Fruit fly (Drosophila melanogaster) whole organism, embryonic: Measurements from ENCODE around the gene CG42814.

Experiments used
- Bgb ChIP-seq: fragments of 200-800 bp; sonication (Bioruptor generic); IDR thresholded peaks from 2 replicates; pipeline ENCODE4 v1.3.6; 2022; ENCODE audit warnings: missing biosample characterization, missing genetic modification characterization; ENCODE audit not compliant: partially characterized antibody
- BtbVII ChIP-seq: fragments of 200-800 bp; sonication (Bioruptor generic); optimal IDR thresholded peaks from 3 replicates; lab custom pipeline; 2017; ENCODE audit warnings: missing biosample characterization, mild to moderate bottlenecking, missing genetic modification characterization
- CG10654 ChIP-seq: fragments of 200-800 bp; sonication (Bioruptor generic); optimal IDR thresholded peaks from 2 replicates; lab custom pipeline; 2016; ENCODE audit warnings: missing biosample characterization, missing genetic modification characterization
- CG12219 ChIP-seq: fragments of 200-800 bp; sonication (Bioruptor generic); optimal IDR thresholded peaks from 3 replicates; lab custom pipeline; 2018; ENCODE audit warnings: missing biosample characterization, mild to moderate bottlenecking, missing genetic modification characterization
- CG12769 ChIP-seq: fragments of 200-800 bp; sonication (Bioruptor generic); optimal IDR thresholded peaks from 2 replicates; lab custom pipeline; 2019; ENCODE audit warnings: missing biosample characterization, mild to moderate bottlenecking, missing genetic modification characterization, moderate library complexity
- CG12942 ChIP-seq: fragments of 200-800 bp; sonication (Bioruptor generic); optimal IDR thresholded peaks from 3 replicates; lab custom pipeline; 2016; ENCODE audit warnings: missing biosample characterization, missing genetic modification characterization
- CG13894 ChIP-seq: fragments of 200-800 bp; sonication (Bioruptor generic); optimal IDR thresholded peaks from 3 replicates; lab custom pipeline; 2018; ENCODE audit warnings: missing biosample characterization, mild to moderate bottlenecking, missing genetic modification characterization, moderate library complexity
- CG14441 ChIP-seq: fragments of 200-800 bp; sonication (Bioruptor generic); IDR thresholded peaks from 2 replicates; pipeline ENCODE4 v1.3.6; 2022; ENCODE audit warnings: missing biosample characterization, missing genetic modification characterization
- CG14667 ChIP-seq: fragments of 200-800 bp; sonication (Bioruptor generic); IDR thresholded peaks from 2 replicates; pipeline ENCODE4 v1.3.6; 2022; ENCODE audit warnings: missing biosample characterization, missing genetic modification characterization
- CG15269 ChIP-seq: fragments of 200-800 bp; sonication (Bioruptor generic); optimal IDR thresholded peaks from 2 replicates; lab custom pipeline; 2018; ENCODE audit warnings: missing biosample characterization, mild to moderate bottlenecking, missing genetic modification characterization, moderate library complexity
- CG1603 ChIP-seq: fragments of 200-800 bp; sonication (Bioruptor generic); optimal IDR thresholded peaks from 2 replicates; lab custom pipeline; 2019; ENCODE audit warnings: missing biosample characterization, mild to moderate bottlenecking, missing genetic modification characterization, moderate library complexity
- CG17385 ChIP-seq: fragments of 200-800 bp; sonication (Bioruptor generic); optimal IDR thresholded peaks from 3 replicates; lab custom pipeline; 2018; ENCODE audit warnings: missing biosample characterization, mild to moderate bottlenecking, missing genetic modification characterization
- CG17568 ChIP-seq: fragments of 200-800 bp; sonication (Bioruptor generic); optimal IDR thresholded peaks from 2 replicates; lab custom pipeline; 2018; ENCODE audit warnings: missing biosample characterization, mild to moderate bottlenecking, missing genetic modification characterization, moderate library complexity
- CG4282 ChIP-seq: fragments of 200-800 bp; sonication (Bioruptor generic); optimal IDR thresholded peaks from 2 replicates; lab custom pipeline; 2016; ENCODE audit warnings: missing biosample characterization, missing genetic modification characterization
- CG4404 ChIP-seq: fragments of 200-800 bp; sonication (Bioruptor generic); IDR thresholded peaks from 2 replicates; pipeline ENCODE4 v1.3.6; 2022; ENCODE audit warnings: missing biosample characterization, missing genetic modification characterization
- CG8290 ChIP-seq, 3 experiments: fragments of 200-800 bp; sonication (Bioruptor generic); optimal IDR thresholded peaks; 2 replicates each; lab custom pipeline; 2016 to 2019; ENCODE audit warnings: missing biosample characterization in 3 of 3, missing genetic modification characterization in 3 of 3, mild to moderate bottlenecking in 2 of 3, moderate library complexity in 1 of 3
- CG9437 ChIP-seq: fragments of 200-800 bp; sonication (Bioruptor generic); optimal IDR thresholded peaks from 2 replicates; lab custom pipeline; 2018; ENCODE audit warnings: missing biosample characterization, mild to moderate bottlenecking, missing genetic modification characterization
- CG9932 ChIP-seq: fragments of 200-800 bp; sonication (Bioruptor generic); IDR thresholded peaks from 2 replicates; pipeline ENCODE4 v1.3.6; 2022; ENCODE audit warnings: missing biosample characterization, missing genetic modification characterization
- Dll ChIP-seq: fragments of 200-800 bp; sonication (Bioruptor generic); IDR thresholded peaks from 4 replicates; pipeline ENCODE4 v1.3.6; 2022; ENCODE audit warnings: missing biosample characterization, missing genetic modification characterization; ENCODE audit not compliant: partially characterized antibody
- Doc2 ChIP-seq: fragments of 200-800 bp; sonication (Bioruptor generic); IDR thresholded peaks from 2 replicates; pipeline ENCODE4 v1.3.6; 2022; ENCODE audit warnings: missing biosample characterization, missing genetic modification characterization
- HLH54F ChIP-seq: fragments of 200-800 bp; sonication (Bioruptor generic); optimal IDR thresholded peaks from 3 replicates; lab custom pipeline; 2016; ENCODE audit warnings: missing biosample characterization, missing genetic modification characterization
- HLHmδ ChIP-seq: fragments of 200-800 bp; sonication (Bioruptor generic); optimal IDR thresholded peaks from 2 replicates; lab custom pipeline; 2018; ENCODE audit warnings: missing biosample characterization, mild to moderate bottlenecking, missing genetic modification characterization, moderate library complexity
- Hmr ChIP-seq: fragments of 200-800 bp; sonication (Bioruptor generic); optimal IDR thresholded peaks from 3 replicates; lab custom pipeline; 2017; ENCODE audit warnings: mild to moderate bottlenecking, missing biosample characterization, missing genetic modification reagents, missing genetic modification characterization
- Jarid2 ChIP-seq: fragments of 200-800 bp; sonication (Bioruptor generic); optimal IDR thresholded peaks from 3 replicates; lab custom pipeline; 2017; ENCODE audit warnings: mild to moderate bottlenecking, missing biosample characterization, missing genetic modification reagents, missing genetic modification characterization
- Max ChIP-seq: fragments of 200-800 bp; sonication (Bioruptor generic); optimal IDR thresholded peaks from 2 replicates; lab custom pipeline; 2016; ENCODE audit warnings: missing biosample characterization, mild to moderate bottlenecking, missing genetic modification characterization
- NC2α ChIP-seq: fragments of 200-800 bp; sonication (Bioruptor generic); optimal IDR thresholded peaks from 2 replicates; lab custom pipeline; 2016; ENCODE audit warnings: missing biosample characterization, missing genetic modification characterization
- Nf-YC ChIP-seq: fragments of 200-800 bp; optimal IDR thresholded peaks from 3 replicates; lab custom pipeline; 2019; ENCODE audit warnings: missing biosample characterization, mild to moderate bottlenecking, missing genetic modification characterization, moderate library complexity
- Rfx ChIP-seq: fragments of 200-800 bp; sonication (Bioruptor generic); IDR thresholded peaks from 2 replicates; pipeline ENCODE4 v1.3.6; 2022; ENCODE audit warnings: missing biosample characterization, missing genetic modification characterization
- Rx ChIP-seq: fragments of 200-800 bp; sonication (Bioruptor generic); IDR thresholded peaks from 2 replicates; pipeline ENCODE4 v1.3.6; 2022; ENCODE audit warnings: missing biosample characterization, missing genetic modification characterization
- cad ChIP-seq: fragments of >200 bp; optimal IDR thresholded peaks from 2 replicates; lab custom pipeline; 2017; ENCODE audit warnings: missing biosample characterization, missing genetic modification characterization
- dmrt99B ChIP-seq: fragments of 200-800 bp; sonication (Bioruptor generic); optimal IDR thresholded peaks from 2 replicates; lab custom pipeline; 2018; ENCODE audit warnings: missing biosample characterization, mild to moderate bottlenecking, missing genetic modification characterization, moderate library complexity
- eve ChIP-seq, 2 experiments: fragments of >200 bp; optimal IDR thresholded peaks; 2 replicates each; lab custom pipeline; 2017; ENCODE audit warnings: missing biosample characterization in 2 of 2, missing genetic modification characterization in 2 of 2
- exex ChIP-seq: fragments of 200-800 bp; sonication (Bioruptor generic); optimal IDR thresholded peaks from 4 replicates; lab custom pipeline; 2018; ENCODE audit warnings: missing biosample characterization, mild to moderate bottlenecking, missing genetic modification characterization, moderate library complexity
- her ChIP-seq: fragments of 200-800 bp; sonication (Bioruptor generic); optimal IDR thresholded peaks from 2 replicates; lab custom pipeline; 2016; ENCODE audit warnings: missing biosample characterization, missing genetic modification characterization
- jumu ChIP-seq: fragments of 200-800 bp; sonication (Bioruptor generic); optimal IDR thresholded peaks from 3 replicates; lab custom pipeline; 2016; ENCODE audit warnings: missing biosample characterization, missing genetic modification characterization
- ken ChIP-seq: fragments of 200-800 bp; sonication (Bioruptor generic); IDR thresholded peaks from 3 replicates; pipeline ENCODE4 v1.3.6; 2022; ENCODE audit warnings: missing biosample characterization, missing genetic modification characterization
- nom ChIP-seq: fragments of 200-800 bp; sonication (Bioruptor generic); optimal IDR thresholded peaks from 2 replicates; lab custom pipeline; 2017; ENCODE audit warnings: missing biosample characterization, missing genetic modification characterization, mild to moderate bottlenecking, moderate library complexity, missing genetic modification reagents
- onecut ChIP-seq: fragments of 200-800 bp; sonication (Bioruptor generic); IDR thresholded peaks from 2 replicates; pipeline ENCODE4 v1.3.6; 2022; ENCODE audit warnings: missing biosample characterization, missing genetic modification characterization
- org-1 ChIP-seq: fragments of 200-800 bp; sonication (Bioruptor generic); optimal IDR thresholded peaks from 2 replicates; lab custom pipeline; 2017; ENCODE audit warnings: missing biosample characterization, missing genetic modification characterization
- prd ChIP-seq, 3 experiments: fragments of >200 bp in 2 of 3; fragments of 200-800 bp in 1 of 3; sonication (Bioruptor generic) in 1 of 3; optimal IDR thresholded peaks in 2 of 3; IDR thresholded peaks in 1 of 3; 2 replicates in 2 of 3; 3 replicates in 1 of 3; pipeline versions ENCODE4 v1.3.6 to Lab custom; 2017 to 2022; ENCODE audit warnings: missing biosample characterization in 1 of 3, missing genetic modification characterization in 1 of 3
- rib ChIP-seq: fragments of 200-800 bp; sonication (Bioruptor generic); IDR thresholded peaks from 2 replicates; pipeline ENCODE4 v1.3.6; 2022; ENCODE audit warnings: missing biosample characterization, missing genetic modification characterization
- seq ChIP-seq: fragments of 200-800 bp; sonication (Bioruptor generic); IDR thresholded peaks from 2 replicates; pipeline ENCODE4 v1.3.6; 2022; ENCODE audit warnings: missing biosample characterization, missing genetic modification characterization
- shn ChIP-seq: fragments of 200-800 bp; sonication (Bioruptor generic); optimal IDR thresholded peaks from 3 replicates; lab custom pipeline; 2016; ENCODE audit warnings: missing biosample characterization, missing genetic modification characterization
- so ChIP-seq: fragments of 200-800 bp; sonication (Bioruptor generic); IDR thresholded peaks from 3 replicates; pipeline ENCODE4 v1.3.6; 2022; ENCODE audit warnings: missing biosample characterization, missing genetic modification characterization
- trem ChIP-seq: fragments of 200-800 bp; optimal IDR thresholded peaks from 3 replicates; lab custom pipeline; 2019; ENCODE audit warnings: missing biosample characterization, mild to moderate bottlenecking, missing genetic modification characterization, moderate library complexity
- yki ChIP-seq: fragments of >200 bp; optimal IDR thresholded peaks from 3 replicates; lab custom pipeline; 2018
- zf30C ChIP-seq: fragments of 200-800 bp; sonication (Bioruptor generic); optimal IDR thresholded peaks from 3 replicates; lab custom pipeline; 2018; ENCODE audit warnings: missing biosample characterization, mild to moderate bottlenecking, missing genetic modification characterization
- zfh2 ChIP-seq: fragments of 200-800 bp; sonication (Bioruptor generic); optimal IDR thresholded peaks from 2 replicates; lab custom pipeline; 2016; ENCODE audit warnings: missing biosample characterization, missing genetic modification characterization

The CG42814 gene

DNA sequence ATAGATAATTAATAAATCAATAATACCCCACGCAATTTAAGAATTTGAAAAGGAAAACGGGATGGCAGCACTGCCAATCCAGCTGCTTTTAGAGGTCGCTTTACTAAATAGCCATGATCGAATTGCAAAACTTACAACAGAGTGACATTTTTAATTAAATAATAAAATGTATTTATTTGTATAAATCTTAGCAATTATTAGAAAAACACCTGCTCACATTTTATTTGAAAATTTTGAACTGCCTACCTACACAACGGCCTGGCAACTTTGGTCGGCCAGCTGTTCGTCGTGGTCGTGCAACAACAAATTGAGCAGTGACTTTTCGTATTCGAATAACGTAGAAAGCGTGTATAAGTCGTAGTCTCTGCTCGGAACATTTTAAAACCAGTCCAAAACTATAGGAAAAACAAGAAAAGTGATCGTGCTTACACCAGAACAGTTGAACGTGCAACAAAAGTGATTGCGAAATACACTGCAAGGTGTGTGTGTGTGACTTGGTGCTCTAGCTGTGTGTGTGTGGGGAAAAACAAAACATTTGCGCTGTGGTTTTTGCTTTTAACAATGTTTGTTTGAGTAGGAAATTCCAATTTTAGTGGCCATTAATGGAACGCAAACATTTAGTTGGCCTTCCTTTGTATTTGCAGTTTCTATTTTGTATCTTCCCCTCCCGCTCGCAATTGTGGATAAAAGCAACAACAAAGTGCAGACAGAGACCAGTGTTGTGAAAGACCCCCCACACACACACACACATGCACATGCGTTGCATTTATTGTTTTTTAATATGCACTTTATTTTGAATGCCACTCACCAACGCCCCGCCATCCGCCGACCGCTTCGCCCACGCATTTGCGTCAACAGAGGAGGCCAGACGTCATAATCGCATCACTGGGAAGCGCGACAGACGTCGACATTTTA is 45.5 kb upstream of the CG42814 start, which contains the start of gene CG5938 (continued):
- TF ChIP-seq CG4282 (GFP tag; lab: Kevin White, UChicago) (no peak), zf30C (GFP tag; lab: Kevin White, UChicago) (no peak), CG12769 (tag; lab: Kevin White, UChicago) (no peak), Nf-YC (tag; lab: Kevin White, UChicago) (peak; percentile 23), eve (GFP tag; optimal IDR thresholded peaks at IDR 0.05; lab: Kevin White, UChicago) (no peak), CG15269 (tag; lab: Kevin White, UChicago) (peak; percentile 48), Dll (GFP tag; lab: Robert Waterston, UW) (0 out of 4 replicates have a peak, but pooled peaks have one; percentile 21), yki (lab: Kevin White, UChicago) (no peak), CG9932 (GFP tag; lab: Robert Waterston, UW) (peak; percentile 26; the same call in 1 of the 2 replicates), CG9437 (GFP tag; lab: Kevin White, UChicago) (peak; percentile 52), CG14667 (GFP tag; lab: Robert Waterston, UW) (no peak), CG1603 (tag; lab: Kevin White, UChicago) (peak; percentile 1), Hmr (no peak), HLHmδ (GFP tag; lab: Kevin White, UChicago) (no peak), her (GFP tag; lab: Kevin White, UChicago) (no peak), onecut (GFP tag; lab: Robert Waterston, UW) (peak; percentile 73), CG13894 (peak; percentile 13), CG12219 (GFP tag; lab: Kevin White, UChicago) (no peak), CG14441 (0 out of 2 replicates have a peak, but pooled peaks have one; percentile 29), so (GFP tag; lab: Robert Waterston, UW) (0 out of 3 replicates have a peak, but pooled peaks have one; percentile 31), Max (GFP tag; lab: Kevin White, UChicago) (no peak), seq (peak; percentile 62), Doc2 (GFP tag; lab: Robert Waterston, UW) (no peak), cad (GFP tag; lab: Kevin White, UChicago) (no peak), CG12942 (GFP tag; lab: Kevin White, UChicago) (no peak), Rx (GFP tag; lab: Robert Waterston, UW) (no peak; the same call in 1 of the 2 replicates), org-1 (GFP tag; lab: Kevin White, UChicago) (no peak), ken (GFP tag; lab: Robert Waterston, UW) (0 out of 3 replicates have a peak, but pooled peaks have one; percentile 13), dmrt99B (tag; lab: Kevin White, UChicago) (no peak), trem (tag; lab: Kevin White, UChicago) (peak; percentile 92), CG10654 (peak; percentile 0), HLH54F (GFP tag; lab: Kevin White, UChicago) (no peak), NC2α (no peak), CG17385 (GFP tag; lab: Kevin White, UChicago) (peak; percentile 48), CG17568 (GFP tag; lab: Kevin White, UChicago) (no peak), jumu (no peak), Jarid2 (no peak), CG4404 (GFP tag; lab: Robert Waterston, UW) (no peak), nom (peak; percentile 54), Rfx (peak; percentile 9; the same call in 1 of the 2 replicates), rib (GFP tag; lab: Robert Waterston, UW) (no peak), zfh2 (GFP tag; lab: Kevin White, UChicago) (no peak), exex (tag; lab: Kevin White, UChicago) (no peak), prd (optimal IDR thresholded peaks at IDR 0.05; lab: Kevin White, UChicago) (no peak), prd (GFP tag; IDR thresholded peaks at IDR 0.05; lab: Robert Waterston, UW) (peak; percentile 50; the same call in 1 of the 3 replicates), BtbVII (GFP tag; lab: Kevin White, UChicago) (no peak), shn (no peak), Bgb (GFP tag; lab: Robert Waterston, UW) (no peak), CG8290 (GFP tag; optimal IDR thresholded peaks at IDR 0.05; lab: Kevin White, UChicago) (no peak), CG8290 (tag; optimal IDR thresholded peaks at IDR 0.05; lab: Kevin White, UChicago) (no peak)
